Fruit fly (Drosophila melanogaster) whole organism, embryonic: ENCODE data around the gene mAChR-C.
A peak's percentile ranks its signal among the peaks of the same experiment; 100 is the strongest.

Experiments
- B-H1 ChIP-seq: fragments of 200-800 bp; sonication (Bioruptor generic); IDR thresholded peaks from 3 replicates; pipeline ENCODE4 v1.3.6; 2022; ENCODE audit warnings: missing biosample characterization, missing genetic modification characterization
- CG10267 ChIP-seq: fragments of 200-800 bp; sonication (Bioruptor generic); optimal IDR thresholded peaks from 2 replicates; lab custom pipeline; 2018; ENCODE audit warnings: missing biosample characterization, mild to moderate bottlenecking, missing genetic modification characterization, moderate library complexity
- CG10274 ChIP-seq: fragments of 200-800 bp; sonication (Bioruptor generic); optimal IDR thresholded peaks from 3 replicates; lab custom pipeline; 2017; ENCODE audit warnings: missing biosample characterization, mild to moderate bottlenecking, missing genetic modification characterization
- CG14667 ChIP-seq: fragments of 200-800 bp; sonication (Bioruptor generic); IDR thresholded peaks from 2 replicates; pipeline ENCODE4 v1.3.6; 2022; ENCODE audit warnings: missing biosample characterization, missing genetic modification characterization
- CG17359 ChIP-seq: fragments of 200-800 bp; sonication (Bioruptor generic); optimal IDR thresholded peaks from 3 replicates; lab custom pipeline; 2018; ENCODE audit warnings: missing biosample characterization, mild to moderate bottlenecking, missing genetic modification characterization, moderate library complexity
- CG17802 ChIP-seq: fragments of 200-800 bp; sonication (Bioruptor generic); optimal IDR thresholded peaks from 2 replicates; lab custom pipeline; 2018; ENCODE audit warnings: missing biosample characterization, mild to moderate bottlenecking, missing genetic modification characterization, moderate library complexity
- CG17912 ChIP-seq: fragments of 200-800 bp; sonication (Bioruptor generic); optimal IDR thresholded peaks from 2 replicates; lab custom pipeline; 2018; ENCODE audit warnings: missing biosample characterization, mild to moderate bottlenecking, missing genetic modification characterization
- CG2678 ChIP-seq: fragments of 200-800 bp; sonication (Bioruptor generic); optimal IDR thresholded peaks from 3 replicates; lab custom pipeline; 2019; ENCODE audit warnings: missing biosample characterization, mild to moderate bottlenecking, missing genetic modification characterization, moderate library complexity
- CG2712 ChIP-seq: fragments of 200-800 bp; optimal IDR thresholded peaks from 3 replicates; lab custom pipeline; 2019; ENCODE audit warnings: missing biosample characterization, mild to moderate bottlenecking, missing genetic modification characterization, moderate library complexity
- CG3726 ChIP-seq: fragments of 200-800 bp; sonication (Bioruptor generic); IDR thresholded peaks from 3 replicates; pipeline ENCODE4, ENCODE4 v1.3.6; 2022; ENCODE audit warnings: missing biosample characterization, missing genetic modification characterization
- CG7357 ChIP-seq: fragments of 200-800 bp; sonication (Bioruptor generic); IDR thresholded peaks from 3 replicates; pipeline ENCODE4 v1.3.6; 2022; ENCODE audit warnings: missing biosample characterization, missing genetic modification characterization
- CG7372 ChIP-seq: fragments of 200-800 bp; sonication (Bioruptor generic); IDR thresholded peaks from 2 replicates; pipeline ENCODE4 v1.3.6; 2022; ENCODE audit warnings: missing biosample characterization, missing genetic modification characterization
- CG7987 ChIP-seq: fragments of 200-800 bp; sonication (Bioruptor generic); optimal IDR thresholded peaks from 2 replicates; lab custom pipeline; 2018; ENCODE audit warnings: missing biosample characterization, mild to moderate bottlenecking, missing genetic modification characterization, moderate library complexity
- CHES-1-like ChIP-seq: fragments of 200-800 bp; sonication (Bioruptor generic); optimal IDR thresholded peaks from 2 replicates; lab custom pipeline; 2016; ENCODE audit warnings: missing biosample characterization, missing genetic modification characterization
- Chrac-16 ChIP-seq: fragments of 200-800 bp; sonication (Bioruptor generic); optimal IDR thresholded peaks from 3 replicates; lab custom pipeline; 2016; ENCODE audit warnings: missing biosample characterization, missing genetic modification characterization
- D19A ChIP-seq: fragments of 200-800 bp; optimal IDR thresholded peaks from 3 replicates; lab custom pipeline; 2019; ENCODE audit warnings: missing biosample characterization, mild to moderate bottlenecking, missing genetic modification characterization, moderate library complexity
- D19B ChIP-seq: fragments of 200-800 bp; sonication (Bioruptor generic); optimal IDR thresholded peaks from 2 replicates; lab custom pipeline; 2017; ENCODE audit warnings: missing biosample characterization, mild to moderate bottlenecking, missing genetic modification characterization
- Doc2 ChIP-seq: fragments of 200-800 bp; sonication (Bioruptor generic); IDR thresholded peaks from 2 replicates; pipeline ENCODE4 v1.3.6; 2022; ENCODE audit warnings: missing biosample characterization, missing genetic modification characterization
- Doc3 ChIP-seq: fragments of 200-800 bp; sonication (Bioruptor generic); IDR thresholded peaks from 3 replicates; pipeline ENCODE4 v1.3.6; 2022; ENCODE audit warnings: missing biosample characterization, missing genetic modification characterization; ENCODE audit not compliant: partially characterized antibody
- HmgD ChIP-seq: fragments of 200-800 bp; sonication (Bioruptor generic); optimal IDR thresholded peaks from 3 replicates; lab custom pipeline; 2016; ENCODE audit warnings: missing biosample characterization, missing genetic modification characterization
- HmgZ ChIP-seq: fragments of 200-800 bp; sonication (Bioruptor generic); optimal IDR thresholded peaks from 2 replicates; lab custom pipeline; 2018; ENCODE audit warnings: missing biosample characterization, mild to moderate bottlenecking, missing genetic modification characterization
- Mrtf ChIP-seq: fragments of 200-800 bp; sonication (Bioruptor generic); IDR thresholded peaks from 3 replicates; pipeline ENCODE4 v1.3.6; 2022; ENCODE audit warnings: missing biosample characterization, missing genetic modification characterization
- Six4 ChIP-seq: fragments of 200-800 bp; sonication (Bioruptor generic); optimal IDR thresholded peaks from 2 replicates; lab custom pipeline; 2016; ENCODE audit warnings: missing biosample characterization, missing genetic modification characterization
- Sox100B ChIP-seq: fragments of 200-800 bp; sonication (Bioruptor generic); optimal IDR thresholded peaks from 3 replicates; lab custom pipeline; 2018; ENCODE audit warnings: missing biosample characterization, mild to moderate bottlenecking, missing genetic modification characterization
- Sry-δ ChIP-seq: fragments of 200-800 bp; sonication (Bioruptor generic); optimal IDR thresholded peaks from 2 replicates; lab custom pipeline; 2016; ENCODE audit warnings: missing biosample characterization, missing genetic modification characterization
- Xbp1 ChIP-seq: fragments of 200-800 bp; sonication (Bioruptor generic); optimal IDR thresholded peaks from 3 replicates; lab custom pipeline; 2016; ENCODE audit warnings: missing biosample characterization, mild to moderate bottlenecking, missing genetic modification characterization
- cato ChIP-seq: fragments of 200-800 bp; sonication (Bioruptor generic); optimal IDR thresholded peaks from 2 replicates; lab custom pipeline; 2016; ENCODE audit warnings: missing biosample characterization, missing genetic modification characterization, borderline replicate concordance
- cg ChIP-seq: fragments of 200-800 bp; sonication (Bioruptor generic); optimal IDR thresholded peaks from 3 replicates; lab custom pipeline; 2019; ENCODE audit warnings: missing biosample characterization, mild to moderate bottlenecking, missing genetic modification characterization, moderate library complexity
- chn ChIP-seq: fragments of 200-800 bp; sonication (Bioruptor generic); optimal IDR thresholded peaks from 2 replicates; lab custom pipeline; 2016; ENCODE audit warnings: missing biosample characterization, missing genetic modification characterization
- corto ChIP-seq: fragments of 200-800 bp; sonication (Bioruptor generic); optimal IDR thresholded peaks from 2 replicates; lab custom pipeline; 2016; ENCODE audit warnings: missing biosample characterization, mild to moderate bottlenecking, missing genetic modification characterization, moderate library complexity
- crol ChIP-seq: fragments of 200-800 bp; sonication (Bioruptor generic); IDR thresholded peaks from 2 replicates; pipeline ENCODE4 v1.3.6; 2022; ENCODE audit warnings: missing biosample characterization, missing genetic modification characterization
- dan ChIP-seq: fragments of 200-800 bp; sonication (Bioruptor generic); IDR thresholded peaks from 2 replicates; pipeline ENCODE4 v1.3.6; 2022; ENCODE audit warnings: missing biosample characterization, missing genetic modification characterization
- dpn ChIP-seq, 2 experiments: fragments of 200-800 bp; sonication (Bioruptor generic); optimal IDR thresholded peaks; 3 replicates each; lab custom pipeline; 2016; ENCODE audit warnings: missing biosample characterization in 2 of 2, missing genetic modification characterization in 2 of 2
- fd3F ChIP-seq: fragments of 200-800 bp; sonication (Bioruptor generic); optimal IDR thresholded peaks from 2 replicates; lab custom pipeline; 2018; ENCODE audit warnings: missing biosample characterization, mild to moderate bottlenecking, missing genetic modification characterization, moderate library complexity
- fru ChIP-seq: fragments of >200 bp; optimal IDR thresholded peaks from 2 replicates; lab custom pipeline; 2017
- gce ChIP-seq: fragments of 200-800 bp; sonication (Bioruptor generic); IDR thresholded peaks from 3 replicates; pipeline ENCODE4 v1.3.6; 2022; ENCODE audit warnings: missing biosample characterization, missing genetic modification characterization
- inv ChIP-seq: fragments of 200-800 bp; sonication (Bioruptor generic); IDR thresholded peaks from 2 replicates; pipeline ENCODE4 v1.3.6; 2022; ENCODE audit warnings: missing biosample characterization, missing genetic modification characterization; ENCODE audit not compliant: partially characterized antibody
- jumu ChIP-seq: fragments of 200-800 bp; sonication (Bioruptor generic); optimal IDR thresholded peaks from 3 replicates; lab custom pipeline; 2016; ENCODE audit warnings: missing biosample characterization, missing genetic modification characterization
- klu ChIP-seq: fragments of 200-800 bp; sonication (Bioruptor generic); IDR thresholded peaks from 2 replicates; pipeline ENCODE4 v1.3.6; 2022; ENCODE audit warnings: missing biosample characterization, missing genetic modification characterization
- mld ChIP-seq: fragments of 200-800 bp; sonication (Bioruptor generic); IDR thresholded peaks from 3 replicates; pipeline ENCODE4 v1.3.6; 2022; ENCODE audit warnings: missing biosample characterization, missing genetic modification characterization; ENCODE audit not compliant: partially characterized antibody
- onecut ChIP-seq: fragments of 200-800 bp; sonication (Bioruptor generic); IDR thresholded peaks from 2 replicates; pipeline ENCODE4 v1.3.6; 2022; ENCODE audit warnings: missing biosample characterization, missing genetic modification characterization
- pros ChIP-seq: fragments of 200-800 bp; sonication (Bioruptor generic); optimal IDR thresholded peaks from 3 replicates; lab custom pipeline; 2019; ENCODE audit warnings: missing biosample characterization, mild to moderate bottlenecking, missing genetic modification characterization, moderate library complexity
- sima ChIP-seq: fragments of 200-800 bp; sonication (Bioruptor generic); optimal IDR thresholded peaks from 2 replicates; lab custom pipeline; 2016; ENCODE audit warnings: missing biosample characterization, missing genetic modification characterization
- sisA ChIP-seq: fragments of 200-800 bp; sonication (Bioruptor generic); IDR thresholded peaks from 2 replicates; pipeline ENCODE4 v1.3.6; 2022; ENCODE audit warnings: missing biosample characterization, missing genetic modification characterization
- sug ChIP-seq: fragments of 200-800 bp; optimal IDR thresholded peaks from 2 replicates; lab custom pipeline; 2019; ENCODE audit warnings: missing biosample characterization, mild to moderate bottlenecking, missing genetic modification characterization, moderate library complexity
- tll ChIP-seq, 2 experiments: fragments of 200-800 bp in 1 of 2; fragments of >200 bp in 1 of 2; sonication (Bioruptor generic) in 1 of 2; optimal IDR thresholded peaks; 2 replicates each; lab custom pipeline; 2017 to 2019; ENCODE audit warnings: missing biosample characterization in 2 of 2, missing genetic modification characterization in 2 of 2, mild to moderate bottlenecking in 1 of 2, moderate library complexity in 1 of 2
- toy ChIP-seq: fragments of 200-800 bp; sonication (Bioruptor generic); IDR thresholded peaks from 2 replicates; pipeline ENCODE4 v1.3.6; 2022; ENCODE audit warnings: missing biosample characterization, missing genetic modification characterization
- unpg ChIP-seq: fragments of 200-800 bp; sonication (Bioruptor generic); optimal IDR thresholded peaks from 3 replicates; lab custom pipeline; 2018; ENCODE audit warnings: missing biosample characterization, mild to moderate bottlenecking, missing genetic modification characterization, moderate library complexity
- zen2 ChIP-seq: fragments of 200-800 bp; sonication (Bioruptor generic); IDR thresholded peaks from 3 replicates; pipeline ENCODE4 v1.3.6; 2022; ENCODE audit warnings: missing biosample characterization, missing genetic modification characterization; ENCODE audit not compliant: partially characterized antibody

The mAChR-C gene

DNA sequence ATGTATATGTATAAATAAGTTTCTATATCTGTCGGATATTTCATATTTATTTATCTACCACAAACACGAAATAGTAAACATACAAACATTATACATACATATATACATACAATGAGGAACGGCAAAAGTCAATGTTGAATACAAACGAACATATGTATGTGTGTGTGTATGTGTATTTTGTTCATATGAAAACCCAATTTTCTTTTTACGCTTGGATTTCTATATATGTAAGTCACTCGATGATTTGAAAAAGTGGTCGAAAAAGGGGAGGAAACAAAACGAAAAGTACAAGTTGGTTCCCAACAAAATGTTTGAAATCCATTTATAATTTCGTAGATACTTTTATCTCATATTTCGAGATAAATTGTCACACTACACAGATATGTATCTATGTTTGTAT lies 24.8 kb upstream of the mAChR-C start:
- TF ChIP-seq HmgD (GFP tag; lab: Kevin White, UChicago) (no peak), chn (GFP tag; lab: Kevin White, UChicago) (no peak), CG2678 (no peak), CG7987 (GFP tag; lab: Kevin White, UChicago) (no peak), Xbp1 (GFP tag; lab: Kevin White, UChicago) (no peak), Sox100B (GFP tag; lab: Kevin White, UChicago) (no peak), klu (GFP tag; lab: Robert Waterston, UW) (no peak), pros (GFP tag; lab: Kevin White, UChicago) (peak; percentile 17), sisA (GFP tag; lab: Robert Waterston, UW) (no peak), zen2 (GFP tag; lab: Robert Waterston, UW) (no peak), jumu (no peak), tll (GFP tag; optimal IDR thresholded peaks at IDR 0.05; lab: Kevin White, UChicago) (peak in 1 of 2 experiments; percentile 74), HmgZ (tag; lab: Kevin White, UChicago) (no peak), cg (GFP tag; lab: Kevin White, UChicago) (peak; percentile 73)

DNA sequence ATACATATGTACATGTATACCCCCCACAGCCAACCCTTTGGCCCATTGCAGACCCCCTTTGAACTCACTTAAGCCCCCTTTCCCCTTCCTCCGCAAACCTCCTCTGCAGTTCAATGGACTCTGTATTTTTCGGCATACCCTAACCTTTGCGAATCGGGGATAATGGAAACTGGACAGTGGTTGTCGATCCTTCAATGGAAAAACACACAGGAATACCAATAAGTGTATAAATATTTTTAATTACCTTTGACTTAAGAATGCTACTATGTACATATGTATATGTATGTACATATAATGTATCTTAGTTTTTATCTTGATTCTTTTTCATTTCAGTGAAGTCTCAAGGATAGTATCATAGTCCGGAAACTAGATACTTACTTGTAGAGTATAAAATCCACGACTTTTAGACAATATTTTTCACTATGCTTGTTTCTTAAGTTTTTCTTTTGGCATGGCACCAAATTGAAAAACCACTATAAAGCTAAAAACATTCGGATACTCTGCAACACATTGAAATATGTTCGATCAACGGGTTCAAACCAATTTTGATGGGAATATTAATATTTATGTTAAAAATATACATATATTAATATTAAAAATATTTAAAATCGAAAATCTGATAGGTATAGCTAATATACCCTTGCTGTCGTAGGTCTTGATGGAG lies 24.0 kb upstream of the mAChR-C start:
- peak; percentile 59 for TF ChIP-seq CG10267 (tag; lab: Kevin White, UChicago)
- peak; percentile 70 for TF ChIP-seq CG7372 (GFP tag; lab: Robert Waterston, UW)
- TF ChIP-seq fd3F, result peak; percentile 61
- TF ChIP-seq Doc3 (GFP tag; lab: Robert Waterston, UW), result no peak
- TF ChIP-seq Sry-δ (GFP tag; lab: Kevin White, UChicago), result no peak
- TF ChIP-seq CG10274 (GFP tag; lab: Kevin White, UChicago), result peak; percentile 28
- TF ChIP-seq CG3726 (GFP tag; lab: Robert Waterston, UW), result 0 out of 3 replicates have a peak, but pooled peaks have one; percentile 7
- no peak for TF ChIP-seq cato
- TF ChIP-seq CG14667 (GFP tag; lab: Robert Waterston, UW), result peak; percentile 61
- peak; percentile 76 for TF ChIP-seq CG2712 (tag; lab: Kevin White, UChicago)
- TF ChIP-seq corto, result no peak
- no peak for TF ChIP-seq Doc2
- TF ChIP-seq toy, result no peak
- TF ChIP-seq crol (GFP tag; lab: Robert Waterston, UW), result peak; percentile 85
- no peak for TF ChIP-seq fru (lab: Kevin White, UChicago)
- TF ChIP-seq Chrac-16 (GFP tag; lab: Kevin White, UChicago), result peak; percentile 48
- TF ChIP-seq CHES-1-like, result no peak
- no peak for TF ChIP-seq CG17802 (tag; lab: Kevin White, UChicago)
- peak; percentile 51; the same call in 1 of the 3 replicates for TF ChIP-seq Mrtf (GFP tag; lab: Robert Waterston, UW)
- TF ChIP-seq gce (GFP tag; lab: Robert Waterston, UW), result 0 out of 3 replicates have a peak, but pooled peaks have one; percentile 54
- TF ChIP-seq sug (tag; lab: Kevin White, UChicago), result peak; percentile 10
- no peak for TF ChIP-seq CG17912 (GFP tag; lab: Kevin White, UChicago)
- no peak for TF ChIP-seq sima (GFP tag; lab: Kevin White, UChicago)
- TF ChIP-seq D19A (tag; lab: Kevin White, UChicago), result peak; percentile 97
- TF ChIP-seq D19B (GFP tag; lab: Kevin White, UChicago), result peak; percentile 55
- peak; percentile 62 for TF ChIP-seq B-H1 (GFP tag; lab: Robert Waterston, UW)
- TF ChIP-seq Six4 (GFP tag; lab: Kevin White, UChicago), result peak; percentile 34
- peak; percentile 42; the same call in 1 of the 2 replicates for TF ChIP-seq onecut
- no peak for TF ChIP-seq dan
- peak; percentile 59; the same call in 2 of the 3 replicates for TF ChIP-seq CG7357 (GFP tag; lab: Robert Waterston, UW)
- no peak for TF ChIP-seq inv (GFP tag; lab: Robert Waterston, UW)
- TF ChIP-seq CG17359 (tag; lab: Kevin White, UChicago), result peak; percentile 82
- TF ChIP-seq mld (GFP tag; lab: Robert Waterston, UW), result no peak
- peak; percentile 16 to 59 for TF ChIP-seq dpn (GFP tag; optimal IDR thresholded peaks at IDR 0.05; lab: Kevin White, UChicago)
- TF ChIP-seq unpg (GFP tag; lab: Kevin White, UChicago), result peak; percentile 81
